Fruit fly (Drosophila melanogaster) whole organism, embryonic: Measurements from ENCODE around the gene spg.

Experiments used
- BEAF-32 ChIP-seq: fragments of 200-800 bp; sonication (Bioruptor generic); optimal IDR thresholded peaks from 3 replicates; lab custom pipeline; 2017; ENCODE audit warnings: missing biosample characterization, missing genetic modification characterization, mild to moderate bottlenecking, moderate library complexity, missing genetic modification reagents
- BtbVII ChIP-seq: fragments of 200-800 bp; sonication (Bioruptor generic); optimal IDR thresholded peaks from 3 replicates; lab custom pipeline; 2017; ENCODE audit warnings: missing biosample characterization, mild to moderate bottlenecking, missing genetic modification characterization
- CG10209 ChIP-seq: fragments of 200-800 bp; sonication (Bioruptor generic); optimal IDR thresholded peaks from 3 replicates; lab custom pipeline; 2017; ENCODE audit warnings: missing biosample characterization, mild to moderate bottlenecking, missing genetic modification characterization, missing genetic modification reagents
- CG1024 ChIP-seq: fragments of 200-800 bp; sonication (Bioruptor generic); IDR thresholded peaks from 2 replicates; pipeline ENCODE4 v1.3.6; 2022; ENCODE audit warnings: missing biosample characterization, missing genetic modification characterization
- CG10654 ChIP-seq: fragments of 200-800 bp; sonication (Bioruptor generic); optimal IDR thresholded peaks from 2 replicates; lab custom pipeline; 2016; ENCODE audit warnings: missing biosample characterization, missing genetic modification characterization
- CG12391 ChIP-seq: fragments of 200-800 bp; sonication (Bioruptor generic); optimal IDR thresholded peaks from 3 replicates; lab custom pipeline; 2018; ENCODE audit warnings: missing biosample characterization, mild to moderate bottlenecking, missing genetic modification characterization, moderate library complexity
- CG13296 ChIP-seq: fragments of 200-800 bp; sonication (Bioruptor generic); optimal IDR thresholded peaks from 3 replicates; lab custom pipeline; 2018; ENCODE audit warnings: missing biosample characterization, mild to moderate bottlenecking, missing genetic modification characterization
- CG13624 ChIP-seq: fragments of 200-800 bp; sonication (Bioruptor generic); optimal IDR thresholded peaks from 2 replicates; lab custom pipeline; 2016; ENCODE audit warnings: missing biosample characterization, missing genetic modification characterization
- CG16863 ChIP-seq: fragments of 200-800 bp; sonication (Bioruptor generic); optimal IDR thresholded peaks from 3 replicates; lab custom pipeline; 2016; ENCODE audit warnings: missing biosample characterization, missing genetic modification characterization
- CG18476 ChIP-seq: fragments of 200-800 bp; sonication (Bioruptor generic); optimal IDR thresholded peaks from 2 replicates; lab custom pipeline; 2016; ENCODE audit warnings: missing biosample characterization, mild to moderate bottlenecking, missing genetic modification characterization
- CG30431 ChIP-seq: fragments of 200-800 bp; sonication (Bioruptor generic); optimal IDR thresholded peaks from 2 replicates; lab custom pipeline; 2017; ENCODE audit warnings: missing biosample characterization, missing genetic modification characterization
- CG4282 ChIP-seq: fragments of 200-800 bp; sonication (Bioruptor generic); optimal IDR thresholded peaks from 2 replicates; lab custom pipeline; 2016; ENCODE audit warnings: missing biosample characterization, missing genetic modification characterization
- CG8290 ChIP-seq, 3 experiments: fragments of 200-800 bp; sonication (Bioruptor generic); optimal IDR thresholded peaks; 2 replicates each; lab custom pipeline; 2016 to 2019; ENCODE audit warnings: missing biosample characterization in 3 of 3, missing genetic modification characterization in 3 of 3, mild to moderate bottlenecking in 2 of 3, moderate library complexity in 1 of 3
- CG8765 ChIP-seq: fragments of 200-800 bp; sonication (Bioruptor generic); IDR thresholded peaks from 2 replicates; pipeline ENCODE4 v1.3.6; 2022; ENCODE audit warnings: missing biosample characterization, missing genetic modification characterization
- CG9932 ChIP-seq: fragments of 200-800 bp; sonication (Bioruptor generic); IDR thresholded peaks from 2 replicates; pipeline ENCODE4 v1.3.6; 2022; ENCODE audit warnings: missing biosample characterization, missing genetic modification characterization
- Chrac-16 ChIP-seq: fragments of 200-800 bp; sonication (Bioruptor generic); optimal IDR thresholded peaks from 3 replicates; lab custom pipeline; 2016; ENCODE audit warnings: missing biosample characterization, missing genetic modification characterization
- Deaf1 ChIP-seq: fragments of 200-800 bp; optimal IDR thresholded peaks from 3 replicates; lab custom pipeline; 2019; ENCODE audit warnings: missing biosample characterization, mild to moderate bottlenecking, missing genetic modification characterization, moderate library complexity
- H15 ChIP-seq: fragments of 200-800 bp; sonication (Bioruptor generic); IDR thresholded peaks from 3 replicates; pipeline ENCODE4 v1.3.6; 2022; ENCODE audit warnings: missing biosample characterization, missing genetic modification characterization
- Hr51 ChIP-seq, 2 experiments: fragments of 200-800 bp; sonication (Bioruptor generic); optimal IDR thresholded peaks; 2 replicates in 1 of 2; 3 replicates in 1 of 2; lab custom pipeline; 2016 to 2018; ENCODE audit warnings: missing biosample characterization in 2 of 2, missing genetic modification characterization in 2 of 2, mild to moderate bottlenecking in 1 of 2, moderate library complexity in 1 of 2
- Hsf ChIP-seq: fragments of 200-800 bp; sonication (Bioruptor generic); optimal IDR thresholded peaks from 3 replicates; lab custom pipeline; 2016; ENCODE audit warnings: missing biosample characterization, missing genetic modification characterization
- Max ChIP-seq: fragments of 200-800 bp; sonication (Bioruptor generic); optimal IDR thresholded peaks from 2 replicates; lab custom pipeline; 2016; ENCODE audit warnings: missing biosample characterization, mild to moderate bottlenecking, missing genetic modification characterization
- Nf-YA ChIP-seq: fragments of 200-800 bp; sonication (Bioruptor generic); IDR thresholded peaks from 2 replicates; pipeline ENCODE4 v1.3.6; 2022; ENCODE audit warnings: missing biosample characterization, missing genetic modification characterization
- Nf-YC ChIP-seq: fragments of 200-800 bp; optimal IDR thresholded peaks from 3 replicates; lab custom pipeline; 2019; ENCODE audit warnings: missing biosample characterization, mild to moderate bottlenecking, missing genetic modification characterization, moderate library complexity
- Poxn ChIP-seq: fragments of 200-800 bp; sonication (Bioruptor generic); IDR thresholded peaks from 2 replicates; pipeline ENCODE4 v1.3.6; 2022; ENCODE audit warnings: missing biosample characterization, missing genetic modification characterization
- Ptx1 ChIP-seq: fragments of 200-800 bp; sonication (Bioruptor generic); IDR thresholded peaks from 2 replicates; pipeline ENCODE4 v1.3.6; 2022; ENCODE audit warnings: missing biosample characterization, missing genetic modification characterization
- Rfx ChIP-seq: fragments of 200-800 bp; sonication (Bioruptor generic); IDR thresholded peaks from 2 replicates; pipeline ENCODE4 v1.3.6; 2022; ENCODE audit warnings: missing biosample characterization, missing genetic modification characterization
- Sry-β ChIP-seq: fragments of 200-800 bp; sonication (Bioruptor generic); optimal IDR thresholded peaks from 2 replicates; lab custom pipeline; 2018; ENCODE audit warnings: missing biosample characterization, mild to moderate bottlenecking, missing genetic modification characterization, moderate library complexity
- Taf1 ChIP-seq: fragments of 200-800 bp; sonication (Bioruptor generic); IDR thresholded peaks from 2 replicates; pipeline ENCODE4 v1.3.6; 2022; ENCODE audit warnings: missing biosample characterization, missing genetic modification characterization
- Vsx1 ChIP-seq: fragments of 200-800 bp; sonication (Bioruptor generic); optimal IDR thresholded peaks from 2 replicates; lab custom pipeline; 2017; ENCODE audit warnings: missing biosample characterization, mild to moderate bottlenecking, missing genetic modification characterization, missing genetic modification reagents
- Xbp1 ChIP-seq: fragments of 200-800 bp; sonication (Bioruptor generic); optimal IDR thresholded peaks from 3 replicates; lab custom pipeline; 2016; ENCODE audit warnings: missing biosample characterization, mild to moderate bottlenecking, missing genetic modification characterization
- bsh ChIP-seq, 2 experiments: fragments of 200-800 bp; sonication (Bioruptor generic); optimal IDR thresholded peaks; 2 replicates each; lab custom pipeline; 2017 to 2018; ENCODE audit warnings: mild to moderate bottlenecking in 2 of 2, missing biosample characterization in 2 of 2, missing genetic modification characterization in 2 of 2, moderate library complexity in 1 of 2
- btn ChIP-seq: fragments of 200-800 bp; sonication (Bioruptor generic); optimal IDR thresholded peaks from 2 replicates; lab custom pipeline; 2016; ENCODE audit warnings: missing biosample characterization, missing genetic modification characterization
- cato ChIP-seq: fragments of 200-800 bp; sonication (Bioruptor generic); optimal IDR thresholded peaks from 2 replicates; lab custom pipeline; 2016; ENCODE audit warnings: missing biosample characterization, missing genetic modification characterization, borderline replicate concordance
- chinmo ChIP-seq: fragments of 200-800 bp; sonication (Bioruptor generic); IDR thresholded peaks from 4 replicates; pipeline ENCODE4 v1.3.6; 2022; ENCODE audit warnings: missing biosample characterization, missing genetic modification characterization; ENCODE audit not compliant: partially characterized antibody
- chn ChIP-seq: fragments of 200-800 bp; sonication (Bioruptor generic); optimal IDR thresholded peaks from 2 replicates; lab custom pipeline; 2016; ENCODE audit warnings: missing biosample characterization, missing genetic modification characterization
- eyg ChIP-seq: fragments of 200-800 bp; sonication (Bioruptor generic); optimal IDR thresholded peaks from 3 replicates; lab custom pipeline; 2016; ENCODE audit warnings: missing biosample characterization, missing genetic modification characterization
- fru ChIP-seq: fragments of >200 bp; optimal IDR thresholded peaks from 2 replicates; lab custom pipeline; 2017
- gce ChIP-seq: fragments of 200-800 bp; sonication (Bioruptor generic); IDR thresholded peaks from 3 replicates; pipeline ENCODE4 v1.3.6; 2022; ENCODE audit warnings: missing biosample characterization, missing genetic modification characterization
- ham ChIP-seq: fragments of 200-800 bp; sonication (Bioruptor generic); IDR thresholded peaks from 2 replicates; pipeline ENCODE4 v1.3.6; 2022; ENCODE audit warnings: missing biosample characterization, missing genetic modification characterization
- ind ChIP-seq: fragments of 200-800 bp; sonication (Bioruptor generic); optimal IDR thresholded peaks from 3 replicates; lab custom pipeline; 2016; ENCODE audit warnings: missing biosample characterization, missing genetic modification characterization
- ken ChIP-seq: fragments of 200-800 bp; sonication (Bioruptor generic); IDR thresholded peaks from 3 replicates; pipeline ENCODE4 v1.3.6; 2022; ENCODE audit warnings: missing biosample characterization, missing genetic modification characterization
- onecut ChIP-seq: fragments of 200-800 bp; sonication (Bioruptor generic); IDR thresholded peaks from 2 replicates; pipeline ENCODE4 v1.3.6; 2022; ENCODE audit warnings: missing biosample characterization, missing genetic modification characterization
- peb ChIP-seq: fragments of 200-800 bp; sonication (Bioruptor generic); IDR thresholded peaks from 2 replicates; pipeline ENCODE4 v1.3.6; 2022; ENCODE audit warnings: missing biosample characterization, missing genetic modification characterization
- pfk ChIP-seq: fragments of 200-800 bp; sonication (Bioruptor generic); optimal IDR thresholded peaks from 2 replicates; lab custom pipeline; 2018; ENCODE audit warnings: missing biosample characterization, mild to moderate bottlenecking, missing genetic modification characterization, moderate library complexity
- pho ChIP-seq: fragments of 200-800 bp; sonication (Bioruptor generic); optimal IDR thresholded peaks from 2 replicates; lab custom pipeline; 2016; ENCODE audit warnings: missing biosample characterization, missing genetic modification characterization
- pnt ChIP-seq: fragments of 200-800 bp; sonication (Bioruptor generic); optimal IDR thresholded peaks from 3 replicates; lab custom pipeline; 2016; ENCODE audit warnings: missing biosample characterization, missing genetic modification characterization
- pros ChIP-seq: fragments of 200-800 bp; sonication (Bioruptor generic); optimal IDR thresholded peaks from 3 replicates; lab custom pipeline; 2019; ENCODE audit warnings: missing biosample characterization, mild to moderate bottlenecking, missing genetic modification characterization, moderate library complexity
- psq ChIP-seq: fragments of 200-800 bp; sonication (Bioruptor generic); optimal IDR thresholded peaks from 2 replicates; lab custom pipeline; 2017; ENCODE audit warnings: missing biosample characterization, missing genetic modification characterization
- ranshi ChIP-seq: fragments of 200-800 bp; sonication (Bioruptor generic); IDR thresholded peaks from 2 replicates; pipeline ENCODE4 v1.3.6; 2022; ENCODE audit warnings: missing biosample characterization, missing genetic modification characterization
- salm ChIP-seq: fragments of 200-800 bp; sonication (Bioruptor generic); optimal IDR thresholded peaks from 2 replicates; lab custom pipeline; 2018; ENCODE audit warnings: missing biosample characterization, mild to moderate bottlenecking, missing genetic modification characterization
- sob ChIP-seq: fragments of 200-800 bp; sonication (Bioruptor generic); IDR thresholded peaks from 2 replicates; pipeline ENCODE4 v1.3.6; 2022; ENCODE audit warnings: missing biosample characterization, missing genetic modification characterization
- z ChIP-seq: fragments of 200-800 bp; sonication (Bioruptor generic); IDR thresholded peaks from 3 replicates; pipeline ENCODE4 v1.3.6; 2022; ENCODE audit warnings: missing biosample characterization, missing genetic modification characterization

Gene spg

dm6 chr3R:28911758-28912157 lies 66.7 kb downstream of the spg start (continued):
- TF ChIP-seq Sry-β (no peak), Chrac-16 (GFP tag; lab: Kevin White, UChicago) (peak; percentile 63), pfk (GFP tag; lab: Kevin White, UChicago) (no peak), CG8765 (GFP tag; lab: Robert Waterston, UW) (peak; percentile 37; the same call in 1 of the 2 replicates), pnt (GFP tag; lab: Kevin White, UChicago) (peak; percentile 75), fru (no peak), ham (GFP tag; lab: Robert Waterston, UW) (no peak), chn (GFP tag; lab: Kevin White, UChicago) (peak; percentile 59), chinmo (no peak), CG13624 (peak; percentile 78), gce (no peak), Taf1 (GFP tag; lab: Robert Waterston, UW) (no peak), psq (GFP tag; lab: Kevin White, UChicago) (no peak), Max (GFP tag; lab: Kevin White, UChicago) (peak; percentile 50), CG1024 (GFP tag; lab: Robert Waterston, UW) (peak; percentile 76), Nf-YC (tag; lab: Kevin White, UChicago) (no peak), CG9932 (GFP tag; lab: Robert Waterston, UW) (peak; percentile 78), CG10209 (peak; percentile 67), cato (peak; percentile 41), CG12391 (no peak), pho (peak; percentile 26), BEAF-32 (no peak), CG16863 (GFP tag; lab: Kevin White, UChicago) (peak; percentile 80), peb (GFP tag; lab: Robert Waterston, UW) (peak; percentile 79), Vsx1 (GFP tag; lab: Kevin White, UChicago) (no peak), btn (GFP tag; lab: Kevin White, UChicago) (peak; percentile 65), H15 (GFP tag; lab: Robert Waterston, UW) (peak; percentile 82), salm (tag; lab: Kevin White, UChicago) (peak; percentile 40), sob (GFP tag; lab: Robert Waterston, UW) (peak; percentile 79), Hsf (GFP tag; lab: Kevin White, UChicago) (peak; percentile 72), Xbp1 (GFP tag; lab: Kevin White, UChicago) (peak; percentile 82), ranshi (GFP tag; lab: Robert Waterston, UW) (peak; percentile 78; the same call in 1 of the 2 replicates), Hr51 (GFP tag; optimal IDR thresholded peaks at IDR 0.05; lab: Kevin White, UChicago) (peak; percentile 28 to 74), CG18476 (peak; percentile 24), pros (GFP tag; lab: Kevin White, UChicago) (no peak), CG13296 (GFP tag; lab: Kevin White, UChicago) (no peak), BtbVII (GFP tag; lab: Kevin White, UChicago) (no peak), ind (GFP tag; lab: Kevin White, UChicago) (peak; percentile 75), Deaf1 (tag; lab: Kevin White, UChicago) (peak; percentile 20), CG4282 (GFP tag; lab: Kevin White, UChicago) (peak; percentile 10), ken (peak; percentile 74; the same call in 2 of the 3 replicates), Nf-YA (GFP tag; lab: Robert Waterston, UW) (peak; percentile 56), z (GFP tag; lab: Robert Waterston, UW) (no peak), Rfx (GFP tag; lab: Robert Waterston, UW) (peak; percentile 84), Poxn (GFP tag; lab: Robert Waterston, UW) (no peak), Ptx1 (GFP tag; lab: Robert Waterston, UW) (peak; percentile 86), bsh (GFP tag; optimal IDR thresholded peaks at IDR 0.05; lab: Kevin White, UChicago) (peak; percentile 25 to 85), CG8290 (GFP tag; optimal IDR thresholded peaks at IDR 0.05; lab: Kevin White, UChicago) (no peak), CG8290 (tag; optimal IDR thresholded peaks at IDR 0.05; lab: Kevin White, UChicago) (peak in 1 of 2 experiments; percentile 91), CG30431 (GFP tag; lab: Kevin White, UChicago) (peak; percentile 63), eyg (GFP tag; lab: Kevin White, UChicago) (peak; percentile 78), onecut (no peak), CG10654 (GFP tag; lab: Kevin White, UChicago) (peak; percentile 48)
